Fruit fly (Drosophila melanogaster): ENCODE measurements around the gene Mipp1.

The Mipp1 gene

dm6 chr3L:16602736-16603144 is 29.6 kb upstream of the Mipp1 start, which contains the start of gene Arts (continued):
- TF ChIP-seq chn (GFP tag; optimal IDR thresholded peaks at IDR 0.05) (no peak), hb (GFP tag; IDR thresholded peaks at IDR 0.05; ENCODE audit: partially characterized antibody) (no peak), CG11723 (GFP tag; optimal IDR thresholded peaks at IDR 0.05) (no peak), CG4360 (GFP tag; IDR thresholded peaks at IDR 0.05) (no peak), CG17612 (GFP tag; IDR thresholded peaks at IDR 0.05) (no peak), CG8388 (GFP tag; optimal IDR thresholded peaks at IDR 0.05) (peak; percentile 14), Dek (tag; optimal IDR thresholded peaks at IDR 0.05) (no peak), Sry-β (GFP tag; optimal IDR thresholded peaks at IDR 0.05) (no peak), wek (GFP tag; optimal IDR thresholded peaks at IDR 0.05) (no peak), NC2α (GFP tag; optimal IDR thresholded peaks at IDR 0.05) (no peak), CG6765 (GFP tag; optimal IDR thresholded peaks at IDR 0.05) (no peak), CG10462 (GFP tag; optimal IDR thresholded peaks at IDR 0.05) (no peak), Six4 (GFP tag; optimal IDR thresholded peaks at IDR 0.05) (no peak), CG7357 (GFP tag; IDR thresholded peaks at IDR 0.05) (no peak), fru (optimal IDR thresholded peaks at IDR 0.05) (no peak), eyg (GFP tag; optimal IDR thresholded peaks at IDR 0.05) (no peak), CG15514 (GFP tag; optimal IDR thresholded peaks at IDR 0.05) (peak; percentile 49), Max (GFP tag; optimal IDR thresholded peaks at IDR 0.05) (peak; percentile 54), CG5180 (GFP tag; optimal IDR thresholded peaks at IDR 0.05) (no peak), Xrp1 (GFP tag; IDR thresholded peaks at IDR 0.05) (no peak)

DNA sequence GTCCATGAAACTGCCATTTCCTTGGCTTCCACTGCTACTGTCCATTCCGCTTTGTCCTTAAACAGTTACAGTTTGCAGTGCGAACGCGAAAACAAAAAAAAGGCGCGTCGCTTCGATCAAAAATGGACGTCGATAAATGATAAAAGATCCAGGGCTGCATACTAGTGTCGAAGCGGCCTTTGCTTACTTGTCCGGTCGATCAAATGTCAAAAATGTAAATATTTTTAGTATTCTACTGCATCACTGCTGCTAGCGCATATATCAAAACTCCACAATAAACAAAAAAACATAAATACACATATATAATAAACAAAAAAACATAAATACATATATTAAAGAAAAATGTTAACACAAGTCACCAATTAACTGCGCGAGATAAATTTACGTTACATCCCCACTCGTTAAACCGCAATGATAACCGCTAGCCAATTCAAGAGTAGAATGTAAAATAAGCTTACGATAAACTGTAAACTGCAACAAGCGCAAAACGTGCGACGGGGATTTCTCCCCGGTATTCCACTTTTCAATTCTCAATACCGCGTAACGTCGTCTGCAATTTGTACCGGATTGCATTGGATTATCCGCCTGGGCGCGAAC is 21.9 kb upstream of the Mipp1 start, which contains the start of the genes spd-2 and Apl:
Gene spd-2 (minus strand): TSS at position 93 of the 597 bp plus-strand sequence.
Gene Apl (plus strand): TSS at position 260 of the 597 bp plus-strand sequence.
- TF ChIP-seq CG1647 (GFP tag; optimal IDR thresholded peaks at IDR 0.05) (no peak), her (GFP tag; optimal IDR thresholded peaks at IDR 0.05) (no peak), insv (GFP tag; optimal IDR thresholded peaks at IDR 0.05) (no peak), CG18619 (GFP tag; optimal IDR thresholded peaks at IDR 0.05) (no peak), chn (GFP tag; optimal IDR thresholded peaks at IDR 0.05) (no peak), CG12236 (GFP tag; optimal IDR thresholded peaks at IDR 0.05) (no peak), Fer3 (tag; optimal IDR thresholded peaks at IDR 0.05) (no peak), bbx (GFP tag; IDR thresholded peaks at IDR 0.05; ENCODE audit: partially characterized antibody) (0 out of 2 replicates have a peak, but pooled peaks have one; percentile 39), cad (GFP tag; optimal IDR thresholded peaks at IDR 0.05) (no peak), CG12744 (GFP tag; optimal IDR thresholded peaks at IDR 0.05) (no peak), CG10267 (tag; optimal IDR thresholded peaks at IDR 0.05) (peak; percentile 19), Sox100B (GFP tag; optimal IDR thresholded peaks at IDR 0.05) (no peak), cas (GFP tag; IDR thresholded peaks at IDR 0.05) (no peak), Dll (GFP tag; IDR thresholded peaks at IDR 0.05; ENCODE audit: partially characterized antibody) (peak; percentile 38; the same call in 1 of the 4 replicates), gro (GFP tag; optimal IDR thresholded peaks at IDR 0.05) (no peak), Hr3 (GFP tag; optimal IDR thresholded peaks at IDR 0.05) (no peak), amos (GFP tag; IDR thresholded peaks at IDR 0.05; ENCODE audit: partially characterized antibody) (peak; percentile 57), ash1 (GFP tag; optimal IDR thresholded peaks at IDR 0.05) (no peak), CG12391 (tag; optimal IDR thresholded peaks at IDR 0.05) (no peak), psq (GFP tag; optimal IDR thresholded peaks at IDR 0.05) (no peak), ham (GFP tag; IDR thresholded peaks at IDR 0.05) (no peak), MBD-R2 (GFP tag; IDR thresholded peaks at IDR 0.05) (peak; percentile 65; the same call in 1 of the 2 replicates), seq (GFP tag; IDR thresholded peaks at IDR 0.05) (no peak), CG17328 (GFP tag; IDR thresholded peaks at IDR 0.05) (no peak), CG16815 (GFP tag; optimal IDR thresholded peaks at IDR 0.05) (no peak), sna (GFP tag; IDR thresholded peaks at IDR 0.05; ENCODE audit: partially characterized antibody) (no peak), D19B (GFP tag; optimal IDR thresholded peaks at IDR 0.05) (no peak), CG4360 (GFP tag; IDR thresholded peaks at IDR 0.05) (no peak), ewg (GFP tag; optimal IDR thresholded peaks at IDR 0.05) (no peak), sob (GFP tag; IDR thresholded peaks at IDR 0.05) (no peak), HmgZ (tag; optimal IDR thresholded peaks at IDR 0.05) (peak; percentile 29), gce (GFP tag; IDR thresholded peaks at IDR 0.05) (no peak)
